Worm (Caenorhabditis elegans) whole organism, early embryonic: ENCODE results near the gene col-44.

Source experiments
- B0310.2 ChIP-seq: sonication (generic microtip); optimal IDR thresholded peaks from 2 replicates; lab custom pipeline; 2016; ENCODE audit warnings: mild to moderate bottlenecking, missing genetic modification characterization, missing compliant biosample characterization
- F13C5.2 ChIP-seq: sonication (generic microtip); optimal IDR thresholded peaks from 2 replicates; lab custom pipeline; 2017; ENCODE audit warnings: mild to moderate bottlenecking, missing genetic modification characterization, inconsistent platforms, missing compliant biosample characterization
- aly-1 ChIP-seq: sonication (generic microtip); optimal IDR thresholded peaks from 2 replicates; lab custom pipeline; 2016; ENCODE audit warnings: missing genetic modification characterization, missing compliant biosample characterization
- ama-1 ChIP-seq: fragments of 150-350 bp; optimal IDR thresholded peaks from 2 replicates; lab custom pipeline; 2014
- ceh-13 ChIP-seq: fragments of 200-800 bp; sonication (Bioruptor generic); optimal IDR thresholded peaks from 2 replicates; lab custom pipeline; 2018; ENCODE audit warnings: mild to moderate bottlenecking, missing genetic modification characterization, missing compliant biosample characterization
- ceh-36 ChIP-seq: sonication (generic microtip); optimal IDR thresholded peaks from 2 replicates; lab custom pipeline; 2016; ENCODE audit warnings: missing genetic modification characterization, inconsistent platforms, missing compliant biosample characterization
- ets-7 ChIP-seq: sonication (generic microtip); optimal IDR thresholded peaks from 2 replicates; lab custom pipeline; 2016; ENCODE audit warnings: missing genotype, missing genetic modification characterization, missing compliant biosample characterization
- flt-1 ChIP-seq: fragments of 200-800 bp; sonication (Bioruptor generic); IDR thresholded peaks from 2 replicates; pipeline ENCODE4 v1.3.6; 2022; ENCODE audit warnings: missing genetic modification characterization, missing compliant biosample characterization
- hmbx-1 ChIP-seq: sonication (generic microtip); optimal IDR thresholded peaks from 2 replicates; lab custom pipeline; 2016; ENCODE audit warnings: mild to moderate bottlenecking, missing genetic modification characterization, missing compliant biosample characterization
- hmg-4 ChIP-seq: fragments of 200-800 bp; sonication (Bioruptor generic); optimal IDR thresholded peaks from 2 replicates; lab custom pipeline; 2018; ENCODE audit warnings: mild to moderate bottlenecking, missing genetic modification characterization, missing compliant biosample characterization
- hnd-1 ChIP-seq: sonication (generic microtip); optimal IDR thresholded peaks from 2 replicates; lab custom pipeline; 2016; ENCODE audit warnings: missing genetic modification characterization, missing compliant biosample characterization
- pes-1 ChIP-seq: fragments of 200-800 bp; sonication (Bioruptor generic); IDR thresholded peaks from 2 replicates; pipeline ENCODE4 v1.3.6; 2022; ENCODE audit warnings: missing genetic modification reagents, missing genetic modification characterization, missing compliant biosample characterization
- scrt-1 ChIP-seq: fragments of 200-800 bp; sonication (Bioruptor generic); IDR thresholded peaks from 2 replicates; pipeline ENCODE4 v1.3.6; 2022; ENCODE audit warnings: missing genetic modification characterization, missing compliant biosample characterization
- sea-1 ChIP-seq: fragments of 200-800 bp; sonication (Bioruptor generic); conservative IDR thresholded peaks from 2 replicates; pipeline ENCODE4 v1.3.6; 2022; ENCODE audit warnings: missing genetic modification characterization, missing compliant biosample characterization
- tbx-11 ChIP-seq: fragments of 200-800 bp; sonication (Bioruptor generic); IDR thresholded peaks from 2 replicates; pipeline ENCODE4 v1.3.6; 2022; ENCODE audit warnings: missing genetic modification characterization, missing compliant biosample characterization
- tbx-37 ChIP-seq: fragments of 200-800 bp; sonication (Bioruptor generic); conservative IDR thresholded peaks from 2 replicates; pipeline ENCODE4 v1.3.6; 2022; ENCODE audit warnings: missing genetic modification reagents, missing genetic modification characterization, missing compliant biosample characterization
- tra-4 ChIP-seq: sonication (generic microtip); optimal IDR thresholded peaks from 2 replicates; lab custom pipeline; 2017; ENCODE audit warnings: missing genetic modification characterization, missing compliant biosample characterization

col-44 gene

ce11 chrX:13556066-13556465, 35.2 kb upstream of the col-44 start, which contains the start of gene glb-20:
glb-20 (minus strand) TSS chrX:13556166.
- TF ChIP-seq aly-1 (tag; lab: Kevin White, UChicago) (no peak), tbx-37 (no peak), tbx-11 (GFP tag; lab: Robert Waterston, UW) (no peak), ets-7 (tag; lab: Kevin White, UChicago) (no peak), tra-4 (tag; lab: Kevin White, UChicago) (no peak), hmbx-1 (tag; lab: Kevin White, UChicago) (no peak), sea-1 (no peak), flt-1 (no peak), pes-1 (GFP tag; lab: Robert Waterston, UW) (no peak), hmg-4 (GFP tag; lab: Kevin White, UChicago) (no peak), ceh-36 (tag; lab: Kevin White, UChicago) (no peak), hnd-1 (no peak)

DNA sequence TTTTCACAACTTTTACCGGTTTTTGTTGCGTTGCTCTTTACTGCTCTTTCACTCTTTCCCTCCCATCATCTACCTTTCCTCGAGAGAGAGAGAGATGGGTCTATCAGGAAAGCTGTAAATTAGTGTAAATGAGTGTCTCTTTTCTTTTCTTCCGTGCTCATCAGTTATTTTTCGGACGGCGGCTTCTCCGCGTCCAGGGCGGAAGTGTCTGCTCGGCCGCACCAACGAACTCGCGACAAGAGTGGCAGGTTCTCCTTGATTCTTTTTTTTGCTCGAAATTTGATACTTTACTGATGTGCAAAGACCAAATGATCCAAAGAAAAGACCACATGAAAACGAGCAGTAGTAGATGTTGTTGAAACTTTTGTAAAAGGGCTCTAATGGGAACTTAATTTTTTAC, 32.6 kb upstream of the col-44 start:
- TF ChIP-seq tra-4 (tag; lab: Kevin White, UChicago) (no peak), F13C5.2 (tag; lab: Kevin White, UChicago) (no peak), tbx-37 (no peak), ceh-13 (GFP tag; lab: Kevin White, UChicago) (no peak), ceh-36 (tag; lab: Kevin White, UChicago) (no peak), tbx-11 (GFP tag; lab: Robert Waterston, UW) (no peak), sea-1 (no peak), flt-1 (no peak), hmbx-1 (tag; lab: Kevin White, UChicago) (no peak), aly-1 (tag; lab: Kevin White, UChicago) (no peak), ets-7 (tag; lab: Kevin White, UChicago) (no peak), hnd-1 (no peak), ama-1 (lab: Kevin White, UChicago) (no peak), B0310.2 (no peak), pes-1 (GFP tag; lab: Robert Waterston, UW) (no peak)

DNA sequence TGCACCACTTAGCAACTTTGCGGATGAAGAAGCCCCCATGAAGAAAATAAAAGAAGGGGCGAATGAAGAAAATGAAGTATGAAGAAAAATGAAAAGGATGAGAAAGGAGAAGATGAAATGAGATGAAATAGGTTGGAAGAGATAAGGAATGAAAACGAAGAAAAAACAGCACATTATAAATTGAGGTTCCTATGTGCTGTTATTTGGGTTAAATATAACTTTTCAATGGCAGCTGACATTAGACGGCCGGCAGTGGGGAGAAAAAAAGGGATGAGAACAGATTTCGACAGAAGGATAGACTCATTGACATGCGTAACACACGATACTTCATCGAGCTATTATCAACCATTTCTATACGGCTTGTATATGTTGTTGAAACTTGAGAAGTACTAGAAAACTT, 29.3 kb upstream of the col-44 start:
- TF ChIP-seq sea-1 (no peak), ama-1 (lab: Kevin White, UChicago) (no peak), flt-1 (no peak), tbx-37 (no peak), ceh-36 (tag; lab: Kevin White, UChicago) (no peak), B0310.2 (no peak), scrt-1 (GFP tag; lab: Robert Waterston, UW) (no peak), F13C5.2 (tag; lab: Kevin White, UChicago) (no peak), tra-4 (tag; lab: Kevin White, UChicago) (no peak), hmg-4 (GFP tag; lab: Kevin White, UChicago) (no peak), aly-1 (tag; lab: Kevin White, UChicago) (no peak), ets-7 (tag; lab: Kevin White, UChicago) (no peak), ceh-13 (GFP tag; lab: Kevin White, UChicago) (no peak), hmbx-1 (tag; lab: Kevin White, UChicago) (no peak), hnd-1 (no peak), tbx-11 (GFP tag; lab: Robert Waterston, UW) (no peak), pes-1 (GFP tag; lab: Robert Waterston, UW) (no peak)

DNA sequence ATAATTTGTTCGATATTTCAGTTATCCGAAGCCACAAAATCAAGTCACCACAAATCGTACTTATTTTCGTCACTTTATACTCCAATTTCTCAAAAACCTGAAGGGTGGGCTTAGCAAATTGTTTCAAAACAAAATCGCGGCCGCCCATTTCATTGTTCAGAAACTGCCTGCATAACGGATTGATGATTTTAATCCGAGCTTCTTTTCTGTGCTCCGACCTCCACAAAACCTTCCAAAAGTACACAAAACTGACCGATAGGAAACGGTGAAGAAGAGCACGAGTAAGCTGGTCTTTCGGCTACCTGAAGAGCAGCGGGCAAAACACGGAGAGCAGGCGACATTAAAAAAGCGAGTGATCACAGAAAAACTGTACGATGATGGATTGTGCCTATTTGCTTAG, 24.8 kb upstream of the col-44 start, which contains the start of gene R01E6.2:
R01E6.2 (minus strand) TSS at position 101 of the 400 bp plus-strand sequence.
- TF ChIP-seq hmbx-1 (tag; lab: Kevin White, UChicago) (no peak), ama-1 (lab: Kevin White, UChicago) (no peak), flt-1 (no peak), scrt-1 (GFP tag; lab: Robert Waterston, UW) (no peak), tra-4 (tag; lab: Kevin White, UChicago) (no peak), tbx-11 (GFP tag; lab: Robert Waterston, UW) (no peak), B0310.2 (no peak), aly-1 (tag; lab: Kevin White, UChicago) (no peak), ceh-36 (tag; lab: Kevin White, UChicago) (no peak), hnd-1 (no peak), F13C5.2 (tag; lab: Kevin White, UChicago) (no peak)

DNA sequence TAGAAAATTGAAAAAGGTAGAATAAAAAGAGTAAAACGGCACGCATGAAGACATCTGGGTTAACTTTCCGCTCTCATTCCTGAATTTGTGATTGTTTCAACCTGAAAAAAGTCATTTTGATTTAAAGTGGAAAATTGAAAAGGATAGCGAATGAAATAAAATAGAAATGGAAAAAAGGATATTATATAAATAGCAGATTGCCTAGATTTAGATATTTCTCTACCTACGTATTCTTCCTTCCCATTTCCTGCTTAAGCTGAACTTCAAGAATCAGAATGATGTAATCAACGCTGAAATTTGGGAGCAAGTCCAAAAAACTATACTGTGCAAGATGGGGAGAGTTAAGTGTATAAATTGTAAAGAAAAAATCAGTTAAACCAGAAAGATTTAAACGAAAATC, 21.4 kb upstream of the col-44 start, which contains the start of gene R01E6.7:
R01E6.7 (minus strand) TSS at position 101 of the 400 bp plus-strand sequence.
- TF ChIP-seq sea-1 (no peak), hmbx-1 (tag; lab: Kevin White, UChicago) (no peak), scrt-1 (GFP tag; lab: Robert Waterston, UW) (no peak), ceh-36 (tag; lab: Kevin White, UChicago) (no peak), ceh-13 (GFP tag; lab: Kevin White, UChicago) (no peak), pes-1 (GFP tag; lab: Robert Waterston, UW) (no peak), ama-1 (lab: Kevin White, UChicago) (no peak), F13C5.2 (tag; lab: Kevin White, UChicago) (no peak), tbx-11 (GFP tag; lab: Robert Waterston, UW) (no peak), ets-7 (tag; lab: Kevin White, UChicago) (no peak), tbx-37 (no peak), B0310.2 (no peak), hmg-4 (GFP tag; lab: Kevin White, UChicago) (no peak), flt-1 (no peak), tra-4 (tag; lab: Kevin White, UChicago) (no peak), hnd-1 (no peak)

DNA sequence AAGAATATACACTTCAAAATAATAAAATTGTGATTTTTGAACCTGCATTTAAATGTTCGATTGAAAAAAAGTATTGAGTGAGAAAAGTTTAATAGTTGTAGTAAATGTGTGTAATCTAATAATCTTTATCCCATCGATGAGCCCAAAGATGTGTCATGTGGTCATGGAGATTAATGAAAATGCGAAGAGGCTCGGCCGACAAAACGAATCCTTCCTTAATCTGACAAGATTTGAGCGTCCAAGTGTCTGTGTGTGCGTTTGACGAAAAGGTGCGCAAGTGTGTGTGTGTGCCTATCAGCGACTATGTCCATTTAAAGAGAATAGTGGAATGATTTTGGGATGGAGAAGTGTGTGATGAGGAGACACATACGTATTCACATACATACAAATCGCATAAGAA, 17.2 kb upstream of the col-44 start:
- TF ChIP-seq ceh-36 (tag; lab: Kevin White, UChicago) (peak; percentile 5), flt-1 (no peak), scrt-1 (GFP tag; lab: Robert Waterston, UW) (no peak), F13C5.2 (tag; lab: Kevin White, UChicago) (no peak)

- no peak for TF ChIP-seq flt-1
- no peak for TF ChIP-seq sea-1
- TF ChIP-seq hnd-1: no peak
- TF ChIP-seq ets-7 (tag; lab: Kevin White, UChicago): no peak
- TF ChIP-seq hmbx-1 (tag; lab: Kevin White, UChicago): no peak
- no peak for TF ChIP-seq hmg-4 (GFP tag; lab: Kevin White, UChicago)
- TF ChIP-seq ceh-13 (GFP tag; lab: Kevin White, UChicago): no peak
- TF ChIP-seq tbx-37: no peak
- TF ChIP-seq scrt-1 (GFP tag; lab: Robert Waterston, UW): no peak
- no peak for TF ChIP-seq ceh-36 (tag; lab: Kevin White, UChicago)
- no peak for TF ChIP-seq ama-1 (lab: Kevin White, UChicago)
- no peak for TF ChIP-seq tbx-11 (GFP tag; lab: Robert Waterston, UW)
- TF ChIP-seq B0310.2: no peak
- no peak for TF ChIP-seq tra-4 (tag; lab: Kevin White, UChicago)
- no peak for TF ChIP-seq F13C5.2 (tag; lab: Kevin White, UChicago)
- TF ChIP-seq pes-1 (GFP tag; lab: Robert Waterston, UW): no peak
These were observed 12.8 kb upstream of the col-44 start, which contains the start of gene F54B11.11 for ce11 chrX:13578483-13578882. F54B11.11 (plus strand) TSS chrX:13578783.
